Worm (Caenorhabditis elegans) whole organism, young adult: ENCODE data around the gene F54F7.14.

Experiments
- B0019.2 ChIP-seq: fragments of 200-800 bp; sonication (Bioruptor generic); conservative IDR thresholded peaks from 2 replicates; pipeline ENCODE4 v1.3.6; 2022; ENCODE audit warnings: missing genetic modification reagents, missing genetic modification characterization, missing compliant biosample characterization
- B0035.1 ChIP-seq: sonication (generic microtip); optimal IDR thresholded peaks from 2 replicates; lab custom pipeline; 2016; ENCODE audit warnings: missing genetic modification characterization, mild to moderate bottlenecking, missing compliant biosample characterization, missing genotype, missing genetic modification reagents
- B0261.1 ChIP-seq: sonication (generic microtip); optimal IDR thresholded peaks from 2 replicates; lab custom pipeline; 2016; ENCODE audit warnings: mild to moderate bottlenecking, missing genetic modification characterization, moderate library complexity, missing compliant biosample characterization
- D2030.7 ChIP-seq: fragments of 200-800 bp; sonication (Bioruptor generic); IDR thresholded peaks from 2 replicates; pipeline ENCODE4 v1.3.6; 2022; ENCODE audit warnings: missing genetic modification reagents, missing genetic modification characterization, missing compliant biosample characterization
- F10E7.11 ChIP-seq: sonication (generic microtip); optimal IDR thresholded peaks from 2 replicates; lab custom pipeline; 2017; ENCODE audit warnings: mild to moderate bottlenecking, missing genetic modification characterization, moderate library complexity, missing compliant biosample characterization
- F49E8.2 ChIP-seq: sonication (generic microtip); optimal IDR thresholded peaks from 3 replicates; lab custom pipeline; 2017; ENCODE audit warnings: missing genetic modification characterization, mild to moderate bottlenecking, missing compliant biosample characterization, antibody characterized with exemption, moderate library complexity; ENCODE audit not compliant: insufficient read depth
- F52B5.7 ChIP-seq: sonication (generic microtip); optimal IDR thresholded peaks from 2 replicates; lab custom pipeline; 2016; ENCODE audit warnings: mild to moderate bottlenecking, missing genetic modification characterization, missing compliant biosample characterization
- F57A8.1 ChIP-seq: fragments of 200-800 bp; sonication (Bioruptor generic); optimal IDR thresholded peaks from 2 replicates; lab custom pipeline; 2018; ENCODE audit warnings: mild to moderate bottlenecking, missing genetic modification characterization, moderate library complexity, missing compliant biosample characterization
- F57C9.4 ChIP-seq: sonication (generic microtip); optimal IDR thresholded peaks from 2 replicates; lab custom pipeline; 2017; ENCODE audit warnings: mild to moderate bottlenecking, missing genetic modification characterization, missing compliant biosample characterization
- T26A5.8 ChIP-seq: sonication (generic microtip); optimal IDR thresholded peaks from 2 replicates; lab custom pipeline; 2016; ENCODE audit warnings: missing genetic modification characterization, missing compliant biosample characterization
- Y53F4B.3 ChIP-seq: fragments of 200-800 bp; sonication (Bioruptor generic); IDR thresholded peaks from 2 replicates; pipeline ENCODE4 v1.3.6; 2022; ENCODE audit warnings: missing genetic modification reagents, missing genetic modification characterization, missing compliant biosample characterization
- Y53G8AR.9 ChIP-seq: fragments of 200-800 bp; sonication (Bioruptor generic); conservative IDR thresholded peaks from 2 replicates; pipeline ENCODE4 v1.3.6; 2022; ENCODE audit warnings: missing genetic modification reagents, missing genetic modification characterization, missing compliant biosample characterization
- ZK185.1 ChIP-seq: sonication (generic microtip); optimal IDR thresholded peaks from 2 replicates; lab custom pipeline; 2016; ENCODE audit warnings: mild to moderate bottlenecking, missing genetic modification characterization, missing compliant biosample characterization; ENCODE audit not compliant: poor library complexity, severe bottlenecking
- aptf-3 ChIP-seq: fragments of 200-800 bp; sonication (Bioruptor generic); IDR thresholded peaks from 2 replicates; pipeline ENCODE4 v1.3.6; 2022; ENCODE audit warnings: missing genetic modification characterization, missing compliant biosample characterization
- athp-1 ChIP-seq: sonication (generic microtip); optimal IDR thresholded peaks from 2 replicates; lab custom pipeline; 2017; ENCODE audit warnings: mild to moderate bottlenecking, missing genetic modification characterization, missing compliant biosample characterization
- attf-3 ChIP-seq: fragments of 200-800 bp; sonication (Bioruptor generic); conservative IDR thresholded peaks from 2 replicates; pipeline ENCODE4 v1.3.6; 2022; ENCODE audit warnings: missing genetic modification reagents, missing genetic modification characterization, missing compliant biosample characterization
- cebp-1 ChIP-seq, 2 experiments: fragments of 200-800 bp in 1 of 2; sonication (Bioruptor generic) in 1 of 2; sonication (generic microtip) in 1 of 2; IDR thresholded peaks in 1 of 2; optimal IDR thresholded peaks in 1 of 2; 2 replicates each; pipeline versions ENCODE4 v1.3.6 to Lab custom; 2017 to 2022; ENCODE audit warnings: missing compliant biosample characterization in 2 of 2, missing genetic modification characterization in 2 of 2, mild to moderate bottlenecking in 1 of 2, missing genetic modification reagents in 1 of 2, moderate library complexity in 1 of 2
- ceh-27 ChIP-seq: fragments of 200-800 bp; sonication (Bioruptor generic); optimal IDR thresholded peaks from 2 replicates; lab custom pipeline; 2018; ENCODE audit warnings: mild to moderate bottlenecking, missing genetic modification characterization, moderate library complexity, missing compliant biosample characterization
- dox-1 ChIP-seq: fragments of 200-800 bp; sonication (Bioruptor generic); IDR thresholded peaks from 2 replicates; pipeline ENCODE4 v1.3.6; 2022; ENCODE audit warnings: missing genetic modification reagents, missing genetic modification characterization, missing compliant biosample characterization
- efl-1 ChIP-seq: fragments of 150-350 bp; optimal IDR thresholded peaks from 2 replicates; lab custom pipeline; 2014; ENCODE audit warnings: missing biosample characterization, missing genetic modification reagents, missing genetic modification characterization
- egl-44 ChIP-seq: fragments of 200-800 bp; sonication (Bioruptor generic); IDR thresholded peaks from 2 replicates; pipeline ENCODE4 v1.3.6; 2022; ENCODE audit warnings: missing genetic modification reagents, missing genetic modification characterization, missing compliant biosample characterization
- egrh-3 ChIP-seq: fragments of 200-800 bp; sonication (Bioruptor generic); IDR thresholded peaks from 2 replicates; pipeline ENCODE4 v1.3.6; 2022; ENCODE audit warnings: missing genetic modification reagents, missing genetic modification characterization, missing compliant biosample characterization
- ekl-4 ChIP-seq: fragments of 200-800 bp; sonication (Bioruptor generic); IDR thresholded peaks from 2 replicates; pipeline ENCODE4 v1.3.6; 2022; ENCODE audit warnings: missing genetic modification reagents, missing genetic modification characterization, missing compliant biosample characterization
- hmg-1.2 ChIP-seq: fragments of 200-800 bp; sonication (Bioruptor generic); IDR thresholded peaks from 2 replicates; pipeline ENCODE4 v1.3.6; 2022; ENCODE audit warnings: missing genetic modification reagents, missing genetic modification characterization, missing compliant biosample characterization
- lir-1 ChIP-seq: fragments of 200-800 bp; sonication (Bioruptor generic); conservative IDR thresholded peaks from 2 replicates; pipeline ENCODE4 v1.3.6; 2022; ENCODE audit warnings: missing genetic modification reagents, missing genetic modification characterization, missing compliant biosample characterization
- lsy-27 ChIP-seq: sonication (generic microtip); optimal IDR thresholded peaks from 2 replicates; lab custom pipeline; 2017; ENCODE audit warnings: missing genetic modification characterization, mild to moderate bottlenecking, missing compliant biosample characterization, antibody characterized with exemption, missing genotype, borderline replicate concordance; ENCODE audit not compliant: insufficient read depth
- madf-10 ChIP-seq: sonication (generic microtip); optimal IDR thresholded peaks from 2 replicates; lab custom pipeline; 2016; ENCODE audit warnings: mild to moderate bottlenecking, missing genetic modification characterization, missing compliant biosample characterization
- madf-6 ChIP-seq: fragments of 200-800 bp; sonication (Bioruptor generic); IDR thresholded peaks from 2 replicates; pipeline ENCODE4 v1.3.6; 2022; ENCODE audit warnings: missing genetic modification reagents, missing genetic modification characterization, missing compliant biosample characterization
- madf-8 ChIP-seq: fragments of 200-800 bp; sonication (Bioruptor generic); conservative IDR thresholded peaks from 2 replicates; pipeline ENCODE4 v1.3.6; 2022; ENCODE audit warnings: missing genetic modification reagents, missing genetic modification characterization, missing compliant biosample characterization
- nfyb-1 ChIP-seq: fragments of 200-800 bp; sonication (Bioruptor generic); IDR thresholded peaks from 2 replicates; pipeline ENCODE4 v1.3.6; 2022; ENCODE audit warnings: missing genetic modification reagents, missing genetic modification characterization, missing compliant biosample characterization
- nhr-27 ChIP-seq: fragments of 200-800 bp; sonication (Bioruptor generic); optimal IDR thresholded peaks from 2 replicates; lab custom pipeline; 2018; ENCODE audit warnings: mild to moderate bottlenecking, missing genetic modification characterization, moderate library complexity, missing compliant biosample characterization
- nhr-80 ChIP-seq: sonication (generic microtip); optimal IDR thresholded peaks from 2 replicates; lab custom pipeline; 2016; ENCODE audit warnings: missing genetic modification characterization, missing compliant biosample characterization
- nhr-90 ChIP-seq: sonication (generic microtip); optimal IDR thresholded peaks from 2 replicates; lab custom pipeline; 2016; ENCODE audit warnings: missing genotype, mild to moderate bottlenecking, missing genetic modification characterization, missing compliant biosample characterization
- pbrm-1 ChIP-seq: fragments of 200-800 bp; sonication (Bioruptor generic); IDR thresholded peaks from 2 replicates; pipeline ENCODE4 v1.3.6; 2022; ENCODE audit warnings: missing genetic modification reagents, missing genetic modification characterization, missing compliant biosample characterization
- rec-8 ChIP-seq, 2 experiments: sonication (generic microtip); optimal IDR thresholded peaks; 2 replicates each; lab custom pipeline; 2016; ENCODE audit warnings: mild to moderate bottlenecking in 2 of 2, missing genetic modification characterization in 2 of 2, missing genetic modification reagents in 2 of 2, missing genotype in 2 of 2, missing biosample characterization in 1 of 2, missing compliant biosample characterization in 1 of 2, moderate library complexity in 1 of 2
- sdz-38 ChIP-seq: sonication (generic microtip); optimal IDR thresholded peaks from 2 replicates; lab custom pipeline; 2016; ENCODE audit warnings: missing genotype, missing genetic modification characterization, missing compliant biosample characterization
- sea-2 ChIP-seq: fragments of 200-800 bp; sonication (Bioruptor generic); IDR thresholded peaks from 2 replicates; pipeline ENCODE4 v1.3.6; 2022; ENCODE audit warnings: missing genetic modification characterization, missing compliant biosample characterization
- snpc-1.1 ChIP-seq: sonication (generic microtip); optimal IDR thresholded peaks from 2 replicates; lab custom pipeline; 2017; ENCODE audit warnings: missing genetic modification characterization, mild to moderate bottlenecking, missing compliant biosample characterization, antibody characterized with exemption, moderate library complexity, missing genotype, missing genetic modification reagents; ENCODE audit not compliant: insufficient read depth
- tbp1 ChIP-seq: fragments of 200-800 bp; sonication (Bioruptor generic); optimal IDR thresholded peaks from 2 replicates; lab custom pipeline; 2018; ENCODE audit warnings: mild to moderate bottlenecking, missing genetic modification characterization, missing compliant biosample characterization
- ztf-28 ChIP-seq: fragments of 200-800 bp; sonication (Bioruptor generic); IDR thresholded peaks from 2 replicates; pipeline ENCODE4 v1.3.6; 2022; ENCODE audit warnings: missing genetic modification reagents, missing genetic modification characterization, missing compliant biosample characterization

F54F7.14 gene

DNA sequence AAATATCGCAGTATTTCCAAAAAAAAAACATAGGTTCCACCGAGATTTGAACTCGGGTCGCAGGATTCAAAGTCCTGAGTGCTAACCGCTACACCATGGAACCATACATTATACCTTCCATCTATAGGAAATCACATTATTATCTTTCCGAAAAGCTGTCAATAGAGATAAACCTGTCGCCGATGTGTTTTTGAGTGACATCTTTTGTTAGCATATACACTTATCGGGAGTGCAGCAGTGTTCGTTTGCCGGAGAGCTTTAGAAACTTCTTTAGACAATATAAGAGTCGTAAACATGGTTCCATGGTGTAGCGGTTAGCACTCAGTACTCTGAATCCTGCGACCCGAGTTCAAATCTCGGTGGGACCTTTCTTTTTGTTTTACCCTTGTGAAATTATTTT is 21.5 kb downstream of the F54F7.14 start (continued):
- TF ChIP-seq madf-8 (GFP tag; lab: Robert Waterston, UW) (no peak), tbp1 (peak; percentile 88), egl-44 (GFP tag; lab: Robert Waterston, UW) (peak; percentile 83; the same call in 1 of the 2 replicates), Y53F4B.3 (no peak), hmg-1.2 (GFP tag; lab: Robert Waterston, UW) (peak; percentile 66), D2030.7 (GFP tag; lab: Robert Waterston, UW) (peak; percentile 57), nfyb-1 (GFP tag; lab: Robert Waterston, UW) (peak; percentile 78), Y53G8AR.9 (GFP tag; lab: Robert Waterston, UW) (peak; percentile 71; the same call in 1 of the 2 replicates), lsy-27 (peak; percentile 8), nhr-90 (tag; lab: Kevin White, UChicago) (peak; percentile 56), aptf-3 (GFP tag; lab: Robert Waterston, UW) (no peak), madf-6 (GFP tag; lab: Robert Waterston, UW) (peak; percentile 19; the same call in 1 of the 2 replicates), B0261.1 (tag; lab: Kevin White, UChicago) (peak; percentile 84), rec-8 (tag; optimal IDR thresholded peaks at IDR 0.05; lab: Kevin White, UChicago) (peak in 1 of 2 experiments; percentile 5), madf-10 (tag; lab: Kevin White, UChicago) (peak; percentile 52), pbrm-1 (no peak), lir-1 (GFP tag; lab: Robert Waterston, UW) (0 out of 2 replicates have a peak, but pooled peaks have one; percentile 29), nhr-80 (tag; lab: Kevin White, UChicago) (peak; percentile 17), T26A5.8 (tag; lab: Kevin White, UChicago) (no peak), sdz-38 (tag; lab: Kevin White, UChicago) (no peak), sea-2 (GFP tag; lab: Robert Waterston, UW) (0 out of 2 replicates have a peak, but pooled peaks have one; percentile 52), F49E8.2 (tag; lab: Kevin White, UChicago) (no peak), F52B5.7 (tag; lab: Kevin White, UChicago) (no peak), F10E7.11 (tag; lab: Kevin White, UChicago) (no peak), ekl-4 (GFP tag; lab: Robert Waterston, UW) (peak; percentile 36), egrh-3 (GFP tag; lab: Robert Waterston, UW) (no peak), ZK185.1 (tag; lab: Kevin White, UChicago) (peak; percentile 55), B0035.1 (tag; lab: Kevin White, UChicago) (peak; percentile 47)

DNA sequence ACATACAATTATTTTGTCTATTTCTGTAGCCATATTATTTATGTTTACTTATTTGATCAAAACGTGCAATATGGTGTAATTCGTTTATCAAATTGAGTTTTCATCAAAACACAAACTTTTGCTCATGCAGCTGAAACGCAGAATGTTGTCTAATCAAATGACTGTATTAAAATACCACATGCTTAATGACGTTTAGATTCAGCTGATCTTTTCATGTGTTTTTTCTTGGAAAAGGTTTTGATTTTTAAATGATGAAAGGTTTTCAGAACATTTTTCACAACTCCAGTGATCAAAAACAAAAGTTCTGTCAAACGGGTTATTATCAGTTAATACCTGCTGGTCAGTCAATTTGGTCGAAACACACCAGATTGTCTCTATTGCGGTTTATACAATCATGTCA is 24.6 kb downstream of the F54F7.14 start, which contains the start of gene Y62H9A.1:
Gene Y62H9A.1, plus strand, starts transcription at position 282 of the 400 bp plus-strand sequence.
- TF ChIP-seq dox-1 (no peak), ztf-28 (no peak), B0019.2 (GFP tag; lab: Robert Waterston, UW) (no peak), nhr-27 (tag; lab: Kevin White, UChicago) (no peak), cebp-1 (GFP tag; IDR thresholded peaks at IDR 0.05; lab: Robert Waterston, UW) (no peak), cebp-1 (tag; optimal IDR thresholded peaks at IDR 0.05; lab: Kevin White, UChicago) (no peak), pbrm-1 (no peak), attf-3 (no peak), ceh-27 (GFP tag; lab: Kevin White, UChicago) (no peak), F49E8.2 (tag; lab: Kevin White, UChicago) (no peak), F57C9.4 (no peak), F57A8.1 (GFP tag; lab: Kevin White, UChicago) (no peak), ZK185.1 (tag; lab: Kevin White, UChicago) (no peak), efl-1 (no peak), lsy-27 (no peak), snpc-1.1 (tag; lab: Kevin White, UChicago) (no peak), athp-1 (tag; lab: Kevin White, UChicago) (no peak)
